Worm (Caenorhabditis elegans): Measurements from ENCODE around the gene usp-39.

- TF ChIP-seq unc-62 (GFP tag; optimal IDR thresholded peaks at IDR 0.05 in 1 of 2) (no peak), unc-62 (tag; optimal IDR thresholded peaks at IDR 0.05) (no peak), mep-1 (tag; optimal IDR thresholded peaks at IDR 0.05) (no peak), snpc-1.2 (GFP tag; IDR thresholded peaks at IDR 0.05) (no peak), snpc-4 (tag; optimal IDR thresholded peaks at IDR 0.05) (no peak), nhr-6 (tag; optimal IDR thresholded peaks at IDR 0.05) (no peak), ama-1 (optimal IDR thresholded peaks at IDR 0.05) (no peak), fkh-10 (GFP tag; optimal IDR thresholded peaks at IDR 0.05) (no peak), lin-15B (tag; optimal IDR thresholded peaks at IDR 0.05) (no peak), ceh-82 (tag; optimal IDR thresholded peaks at IDR 0.05) (no peak), pha-4 (GFP tag; IDR thresholded peaks at IDR 0.05) (no peak), pha-4 (tag; optimal IDR thresholded peaks at IDR 0.05) (no peak), vab-7 (GFP tag; IDR thresholded peaks at IDR 0.05) (no peak), egl-27 (tag; optimal IDR thresholded peaks at IDR 0.05) (no peak)
These were observed 26.9 kb upstream of the usp-39 start, which contains the start of gene K02F6.4 for ce11 chrII:2538194-2538593.

Measured in whole organism, L4 larva.